Fruit fly (Drosophila melanogaster) Kc167 (cell line): ENCODE measurements around the gene CG1789.

Experiments used
- Myc ChIP-seq: fragments of >200 bp; optimal IDR thresholded peaks from 2 replicates; lab custom pipeline; 2017; ENCODE audit warnings: missing external identifiers
- Sin3A ChIP-seq: fragments of >200 bp; optimal IDR thresholded peaks from 2 replicates; lab custom pipeline; 2018; ENCODE audit warnings: missing external identifiers
- h ChIP-seq: fragments of >200 bp; optimal IDR thresholded peaks from 3 replicates; lab custom pipeline; 2018; ENCODE audit warnings: missing external identifiers
- insv ChIP-seq: fragments of >200 bp; optimal IDR thresholded peaks from 3 replicates; lab custom pipeline; 2018; ENCODE audit warnings: missing external identifiers
- psq ChIP-seq: fragments of >200 bp; optimal IDR thresholded peaks from 2 replicates; lab custom pipeline; 2017; ENCODE audit warnings: missing external identifiers
- ttk ChIP-seq: sonication (Bioruptor generic); optimal IDR thresholded peaks from 2 replicates; lab custom pipeline; 2017; ENCODE audit warnings: missing external identifiers

Gene CG1789

DNA sequence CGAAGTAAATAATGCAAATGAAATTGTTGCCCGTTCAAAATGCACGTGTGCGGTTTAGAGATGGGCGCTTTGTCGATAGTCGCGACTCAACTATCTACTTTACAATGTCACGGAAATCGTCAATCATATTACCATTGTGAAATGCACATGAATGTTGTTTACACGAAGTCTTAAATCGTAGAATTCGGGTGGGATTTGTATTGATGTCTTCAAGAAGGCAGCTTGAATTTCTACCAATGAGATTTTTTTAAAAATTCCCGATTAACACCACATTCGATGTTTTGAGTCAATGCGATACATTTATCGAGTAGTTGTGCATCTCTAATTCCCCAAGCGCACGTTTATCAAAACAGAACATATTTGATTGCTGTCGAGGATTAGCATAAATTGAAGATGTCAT is at the start of gene CG1789:
Gene CG1789 (plus strand): TSS at position 308 of the 400 bp plus-strand sequence.
- TF ChIP-seq Sin3A (lab: Kevin White, UChicago) (no peak), Myc (lab: Kevin White, UChicago) (no peak), h (no peak), psq (lab: Kevin White, UChicago) (no peak), ttk (lab: Kevin White, UChicago) (no peak), insv (lab: Kevin White, UChicago) (no peak)

DNA sequence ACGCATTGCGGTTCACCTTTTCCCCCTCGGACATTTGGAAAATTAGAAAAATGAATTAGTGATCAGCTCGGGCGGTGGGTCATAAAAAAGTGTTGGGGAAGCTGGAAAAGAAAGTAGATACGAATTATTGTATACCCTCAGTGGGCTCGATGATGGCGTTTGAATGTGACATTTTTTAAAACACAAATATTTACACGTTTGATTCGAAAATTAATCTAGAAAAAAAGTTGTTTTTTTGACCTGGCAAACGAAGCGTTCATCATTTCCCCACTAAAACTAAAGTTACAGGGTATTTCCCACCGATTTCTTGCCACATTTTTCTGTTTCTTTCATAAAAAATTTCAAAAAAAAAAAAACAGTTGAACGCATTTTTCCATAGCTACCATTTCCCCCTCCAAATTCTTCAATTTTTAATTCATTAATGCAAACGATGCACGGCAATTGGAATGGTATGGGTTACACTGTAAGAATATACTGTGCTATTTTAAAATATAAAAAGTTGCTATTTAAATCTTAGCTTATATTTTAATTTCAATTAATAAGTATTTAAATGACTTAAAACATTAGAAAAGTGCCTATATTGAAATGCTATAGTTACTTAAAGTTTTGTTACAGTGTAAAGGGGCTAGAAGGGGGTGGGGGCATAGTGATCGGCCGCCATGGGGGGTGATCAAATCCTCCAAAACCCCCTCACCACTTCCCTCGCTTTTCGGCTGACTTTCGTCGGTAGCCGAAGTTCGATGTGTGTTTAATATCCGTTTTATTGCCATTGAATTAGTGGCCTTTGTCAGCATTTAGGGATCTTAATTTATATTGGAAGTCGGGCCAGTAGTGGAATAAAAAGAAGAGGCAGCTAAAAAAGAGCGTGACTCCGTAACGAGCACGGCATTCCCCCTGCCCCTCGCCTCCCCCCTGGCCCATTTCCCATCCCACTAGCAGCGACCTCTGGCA is 48.7 kb upstream of the CG1789 start:
- TF ChIP-seq h (no peak), Sin3A (lab: Kevin White, UChicago) (no peak), Myc (lab: Kevin White, UChicago) (no peak), insv (lab: Kevin White, UChicago) (no peak), psq (lab: Kevin White, UChicago) (no peak), ttk (lab: Kevin White, UChicago) (no peak)

DNA sequence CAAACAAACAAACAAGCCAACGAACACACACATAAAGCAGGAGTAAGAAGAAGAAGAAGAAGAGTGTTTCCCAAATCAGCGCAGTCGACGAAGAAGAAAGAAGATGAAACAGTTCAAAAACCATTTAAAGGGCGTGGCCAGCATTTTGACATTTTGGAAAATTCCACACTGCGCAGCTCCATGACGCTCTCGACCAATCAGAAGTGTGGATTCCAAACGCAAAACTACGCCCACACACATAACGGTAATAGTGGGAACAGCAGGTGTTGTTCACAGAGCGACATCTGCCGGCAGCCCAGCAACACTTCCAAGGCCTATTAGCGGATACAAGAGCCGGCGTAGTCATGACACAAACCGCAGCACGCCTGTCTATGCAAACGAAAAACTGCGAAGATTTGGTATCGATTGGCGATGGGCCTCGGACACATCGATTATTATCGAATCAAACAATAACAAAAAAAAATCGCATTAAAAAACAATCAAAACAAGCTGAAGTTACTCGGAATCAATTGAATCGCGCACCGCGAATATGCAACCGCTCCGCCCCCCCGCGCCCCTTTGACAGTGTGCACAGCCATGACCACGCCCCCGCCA is 43.6 kb upstream of the CG1789 start, which contains the start of gene Rubicon:
Gene Rubicon (plus strand): TSS at position 433 of the 594 bp plus-strand sequence.
- TF ChIP-seq h (no peak), psq (lab: Kevin White, UChicago) (no peak), ttk (lab: Kevin White, UChicago) (no peak), Sin3A (lab: Kevin White, UChicago) (no peak), insv (lab: Kevin White, UChicago) (no peak), Myc (lab: Kevin White, UChicago) (no peak)

DNA sequence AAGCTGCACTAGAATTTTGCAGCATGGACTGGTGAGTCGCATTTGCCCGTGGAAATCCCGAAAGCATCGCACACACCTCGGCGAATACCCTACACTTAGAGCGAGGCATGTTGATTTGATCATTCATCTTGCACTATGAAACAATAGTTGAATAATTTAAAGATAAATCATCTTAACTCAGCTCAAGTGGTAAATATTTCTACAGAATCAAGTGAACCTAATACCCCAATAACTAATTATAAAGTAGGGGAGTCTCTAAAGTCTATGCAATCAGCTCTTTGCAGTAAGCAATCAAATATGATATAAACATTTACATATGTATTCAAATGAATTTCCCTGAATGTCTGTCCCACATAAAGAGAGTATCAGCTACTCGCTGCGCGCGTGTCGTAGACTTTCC is 42.9 kb upstream of the CG1789 start:
- TF ChIP-seq psq (lab: Kevin White, UChicago): no peak
- no peak for TF ChIP-seq ttk (lab: Kevin White, UChicago)
- TF ChIP-seq Myc (lab: Kevin White, UChicago): no peak
- TF ChIP-seq h: no peak
- TF ChIP-seq insv (lab: Kevin White, UChicago): no peak
- no peak for TF ChIP-seq Sin3A (lab: Kevin White, UChicago)

DNA sequence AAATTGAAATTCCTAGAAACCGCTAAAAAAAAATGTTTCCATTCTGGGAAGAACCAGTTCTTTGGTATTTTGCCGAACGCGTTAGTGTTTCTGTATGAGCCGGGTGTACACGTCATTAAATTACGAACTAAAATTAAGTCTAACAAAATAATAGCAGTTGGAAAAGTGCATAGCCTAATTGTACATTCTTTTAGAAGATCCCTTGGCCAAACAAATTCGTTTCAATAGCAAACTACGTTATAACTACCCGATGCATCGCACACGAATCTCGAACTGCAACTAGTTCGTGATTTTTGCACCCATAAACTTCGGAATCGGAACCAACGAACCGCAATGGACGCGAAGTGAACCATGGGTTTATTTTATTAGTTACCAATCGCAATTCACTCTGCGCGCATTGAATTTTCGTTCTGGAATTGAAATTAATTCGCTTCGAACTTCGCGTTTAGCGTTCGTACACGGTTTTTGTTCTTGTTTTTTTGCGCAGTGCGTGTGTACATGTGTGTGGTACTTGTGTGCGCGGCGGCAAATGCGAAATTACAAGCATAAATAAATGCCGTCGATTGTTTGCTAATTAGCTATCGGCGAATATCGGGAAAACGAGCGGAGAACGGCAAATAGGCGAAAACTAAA is 39.0 kb upstream of the CG1789 start, which contains the start of gene CAH3:
Gene CAH3 (plus strand): TSS at position 64 of the 633 bp plus-strand sequence.
- TF ChIP-seq Sin3A (lab: Kevin White, UChicago): no peak

DNA sequence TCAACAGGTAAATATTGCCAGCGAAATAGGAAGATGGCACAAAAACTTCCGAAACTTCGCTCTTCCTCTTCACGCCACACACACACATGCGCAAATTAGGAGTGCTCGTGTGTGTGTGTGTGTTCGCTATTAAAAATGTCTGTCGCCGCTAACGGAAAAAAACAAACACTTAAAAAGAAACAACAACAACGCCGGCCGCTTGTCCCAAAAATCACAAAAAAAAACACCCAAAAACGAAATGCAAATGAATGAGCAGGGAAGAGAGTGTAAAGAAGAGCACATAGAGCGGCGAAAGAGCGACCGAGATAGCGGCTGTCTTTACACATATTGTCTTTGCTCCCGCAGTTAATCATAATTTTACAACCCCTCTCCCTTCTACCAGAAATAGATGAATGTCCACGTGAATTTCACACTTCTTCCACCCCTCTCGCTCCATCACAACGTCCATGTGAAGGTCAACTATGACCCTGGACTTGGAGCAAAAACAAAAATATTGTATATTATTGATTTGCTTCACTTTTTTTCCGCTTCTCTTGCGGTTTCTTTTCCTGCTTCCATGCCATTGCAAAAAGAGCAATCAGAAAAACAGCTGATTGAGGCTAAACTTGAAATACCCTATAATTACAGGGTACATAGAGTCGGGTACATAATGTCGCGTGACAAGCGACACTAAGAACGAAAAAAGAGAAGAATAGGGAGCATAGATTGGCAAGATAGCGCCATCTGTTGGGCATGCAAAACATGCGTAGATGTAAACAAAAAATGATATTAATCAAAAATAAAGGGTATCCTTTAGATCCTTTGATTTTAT is 38.3 kb upstream of the CG1789 start:
- TF ChIP-seq insv (lab: Kevin White, UChicago) (no peak), ttk (lab: Kevin White, UChicago) (no peak), h (no peak), Sin3A (lab: Kevin White, UChicago) (no peak), Myc (lab: Kevin White, UChicago) (no peak), psq (lab: Kevin White, UChicago) (no peak)

DNA sequence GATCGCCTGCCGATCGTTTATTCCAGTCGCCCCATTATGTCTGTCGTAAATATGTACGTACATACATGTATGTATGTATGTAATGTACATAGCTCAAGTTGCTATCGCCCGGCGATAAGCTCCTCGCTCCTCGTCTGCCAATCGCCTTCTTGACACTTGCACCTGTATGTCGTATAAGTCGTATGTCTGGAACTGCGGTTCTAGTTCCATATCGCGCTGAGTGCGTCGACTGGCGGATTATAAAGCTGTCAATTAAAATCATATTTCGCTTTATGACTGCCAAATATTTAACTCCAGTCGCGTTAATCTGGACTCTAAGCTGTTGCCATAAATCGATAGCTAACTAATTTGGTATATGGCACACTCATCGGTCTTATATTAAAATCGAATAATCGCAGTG is 34.9 kb upstream of the CG1789 start:
- TF ChIP-seq Sin3A (lab: Kevin White, UChicago) (no peak), ttk (lab: Kevin White, UChicago) (no peak)

- no peak for TF ChIP-seq psq (lab: Kevin White, UChicago)
- no peak for TF ChIP-seq insv (lab: Kevin White, UChicago)
- no peak for TF ChIP-seq h
- no peak for TF ChIP-seq Sin3A (lab: Kevin White, UChicago)
- TF ChIP-seq Myc (lab: Kevin White, UChicago): no peak
- TF ChIP-seq ttk (lab: Kevin White, UChicago): no peak
These were observed 30.3 kb upstream of the CG1789 start, which contains the start of the genes Ppt1 and Ogg1 for dm6 chrX:8690003-8690402. Gene Ppt1 (minus strand): TSS chrX:8690227. Gene Ogg1 (plus strand): TSS chrX:8690327.

dm6 chrX:8693520-8693919 is 26.8 kb upstream of the CG1789 start, which contains the start of gene CG11294:
Gene CG11294 (minus strand): TSS chrX:8693620.
- TF ChIP-seq insv (lab: Kevin White, UChicago) (no peak), ttk (lab: Kevin White, UChicago) (no peak), Myc (lab: Kevin White, UChicago) (no peak)

- TF ChIP-seq h: no peak
- TF ChIP-seq Myc (lab: Kevin White, UChicago): no peak
- TF ChIP-seq Sin3A (lab: Kevin White, UChicago): no peak
- no peak for TF ChIP-seq psq (lab: Kevin White, UChicago)
These were observed 26.1 kb upstream of the CG1789 start for dm6 chrX:8694066-8694822.
